Worm (Caenorhabditis elegans) whole organism, L4/young adult: ENCODE measurements around the gene K04A8.19.

Experiments
- W03F9.2 ChIP-seq: fragments of 150-350 bp; optimal IDR thresholded peaks from 2 replicates; lab custom pipeline; 2014; ENCODE audit warnings: missing biosample characterization, missing genetic modification characterization
- dao-5 ChIP-seq: sonication (generic microtip); optimal IDR thresholded peaks from 2 replicates; lab custom pipeline; 2016; ENCODE audit warnings: missing genotype, missing genetic modification characterization, moderate library complexity, missing compliant biosample characterization

DNA sequence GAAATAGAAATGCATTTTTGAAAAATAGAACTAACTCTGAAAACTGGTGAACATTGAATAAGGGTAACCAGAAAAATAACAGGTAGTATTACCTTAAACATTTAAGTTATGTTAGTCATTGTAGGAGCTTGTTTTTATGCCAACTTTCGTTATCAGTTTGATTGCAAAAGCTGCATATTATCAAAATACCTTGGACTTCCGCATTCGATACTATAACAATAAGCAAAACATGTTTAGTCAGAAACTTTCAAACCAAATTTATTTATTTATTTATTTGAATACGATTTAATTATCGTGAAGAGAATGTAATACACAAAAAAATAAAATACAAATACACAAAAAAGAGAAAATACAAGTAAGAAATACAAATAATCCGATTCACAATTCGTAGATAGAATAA lies at the start of gene K04A8.19:
- TF ChIP-seq W03F9.2 (tag; lab: Kevin White, UChicago) (no peak), dao-5 (no peak)
